Worm (Caenorhabditis elegans) whole organism, mixed stage, embryonic: ENCODE results near the gene spn-4.

Experiments
- M03D4.4 ChIP-seq: sonication (generic microtip); optimal IDR thresholded peaks from 2 replicates; lab custom pipeline; 2017; ENCODE audit warnings: mild to moderate bottlenecking, missing genetic modification characterization, missing compliant biosample characterization
- bed-3 ChIP-seq: fragments of 200-800 bp; sonication (Bioruptor generic); optimal IDR thresholded peaks from 3 replicates; lab custom pipeline; 2018; ENCODE audit warnings: mild to moderate bottlenecking, missing genetic modification characterization, moderate library complexity, missing compliant biosample characterization
- ceh-39 ChIP-seq: fragments of 150-350 bp; optimal IDR thresholded peaks from 2 replicates; lab custom pipeline; 2014; ENCODE audit warnings: missing biosample characterization, missing genetic modification characterization
- ceh-43 ChIP-seq: fragments of 200-800 bp; sonication (Bioruptor generic); optimal IDR thresholded peaks from 2 replicates; lab custom pipeline; 2018; ENCODE audit warnings: mild to moderate bottlenecking, missing genetic modification characterization, moderate library complexity, missing compliant biosample characterization
- ceh-83 ChIP-seq: fragments of 200-800 bp; sonication (Bioruptor generic); optimal IDR thresholded peaks from 2 replicates; lab custom pipeline; 2018; ENCODE audit warnings: mild to moderate bottlenecking, missing genetic modification characterization, missing compliant biosample characterization
- ces-1 ChIP-seq: fragments of 150-350 bp; optimal IDR thresholded peaks from 2 replicates; lab custom pipeline; 2014; ENCODE audit warnings: missing biosample characterization, missing genetic modification reagents, missing genetic modification characterization
- cnd-1 ChIP-seq: fragments of 200-800 bp; sonication (Bioruptor generic); optimal IDR thresholded peaks from 2 replicates; lab custom pipeline; 2018; ENCODE audit warnings: mild to moderate bottlenecking, missing genetic modification characterization, missing compliant biosample characterization
- elt-1 ChIP-seq: sonication (generic microtip); optimal IDR thresholded peaks from 2 replicates; lab custom pipeline; 2017; ENCODE audit warnings: missing genetic modification characterization, mild to moderate bottlenecking, missing compliant biosample characterization, antibody characterized with exemption, moderate library complexity, borderline replicate concordance; ENCODE audit not compliant: insufficient read depth
- elt-3 ChIP-seq: fragments of 150-350 bp; optimal IDR thresholded peaks from 2 replicates; lab custom pipeline; 2014; ENCODE audit warnings: missing biosample characterization, missing genetic modification characterization
- flh-1 ChIP-seq: fragments of 200-800 bp; sonication (Bioruptor generic); optimal IDR thresholded peaks from 2 replicates; lab custom pipeline; 2018; ENCODE audit warnings: mild to moderate bottlenecking, missing genetic modification characterization, moderate library complexity, missing compliant biosample characterization
- ham-2 ChIP-seq: fragments of 200-800 bp; sonication (Bioruptor generic); optimal IDR thresholded peaks from 2 replicates; lab custom pipeline; 2018; ENCODE audit warnings: mild to moderate bottlenecking, missing genetic modification characterization, missing compliant biosample characterization
- hlh-1 ChIP-seq: fragments of 150-350 bp; optimal IDR thresholded peaks from 2 replicates; lab custom pipeline; 2014; ENCODE audit warnings: missing biosample characterization, missing genetic modification reagents, missing genetic modification characterization
- lsy-2 ChIP-seq: fragments of 150-350 bp; optimal IDR thresholded peaks from 2 replicates; lab custom pipeline; 2014; ENCODE audit warnings: missing biosample characterization, missing genetic modification characterization
- mab-5 ChIP-seq: fragments of 150-350 bp; optimal IDR thresholded peaks from 2 replicates; lab custom pipeline; 2014; ENCODE audit warnings: missing biosample characterization, missing genetic modification characterization
- mls-2 ChIP-seq: sonication (generic microtip); optimal IDR thresholded peaks from 2 replicates; lab custom pipeline; 2016; ENCODE audit warnings: mild to moderate bottlenecking, missing genetic modification characterization, moderate library complexity, missing compliant biosample characterization
- nhr-12 ChIP-seq: fragments of 150-350 bp; optimal IDR thresholded peaks from 2 replicates; lab custom pipeline; 2014; ENCODE audit warnings: missing biosample characterization, missing genetic modification characterization
- nhr-237 ChIP-seq: fragments of 150-350 bp; optimal IDR thresholded peaks from 2 replicates; lab custom pipeline; 2014; ENCODE audit warnings: missing biosample characterization, missing genetic modification characterization
- sem-2 ChIP-seq: fragments of 200-800 bp; sonication (Bioruptor generic); optimal IDR thresholded peaks from 2 replicates; lab custom pipeline; 2018; ENCODE audit warnings: mild to moderate bottlenecking, missing genetic modification characterization, missing compliant biosample characterization
- snpc-4 ChIP-seq: fragments of 150-350 bp; optimal IDR thresholded peaks from 2 replicates; lab custom pipeline; 2014; ENCODE audit warnings: missing biosample characterization, missing genetic modification characterization
- sptf-1 ChIP-seq: sonication (generic microtip); optimal IDR thresholded peaks from 2 replicates; lab custom pipeline; 2017; ENCODE audit warnings: mild to moderate bottlenecking, missing genetic modification characterization, moderate library complexity, missing compliant biosample characterization
- unc-120 ChIP-seq: sonication (generic microtip); optimal IDR thresholded peaks from 2 replicates; lab custom pipeline; 2017; ENCODE audit warnings: missing genetic modification characterization, missing compliant biosample characterization; ENCODE audit not compliant: poor library complexity, severe bottlenecking
- unc-39 ChIP-seq: fragments of 150-350 bp; optimal IDR thresholded peaks from 2 replicates; lab custom pipeline; 2014; ENCODE audit warnings: missing biosample characterization, missing genetic modification characterization
- unc-62 ChIP-seq: fragments of 150-350 bp; optimal IDR thresholded peaks from 2 replicates; lab custom pipeline; 2014; ENCODE audit warnings: missing biosample characterization, missing genetic modification reagents, missing genetic modification characterization
- zip-8 ChIP-seq: fragments of 150-350 bp; optimal IDR thresholded peaks from 2 replicates; lab custom pipeline; 2014; ENCODE audit warnings: missing biosample characterization, missing genetic modification characterization
- ztf-11 ChIP-seq: fragments of 150-350 bp; optimal IDR thresholded peaks from 2 replicates; lab custom pipeline; 2014; ENCODE audit warnings: missing biosample characterization, missing genetic modification characterization

The spn-4 gene

ce11 chrV:6768452-6768929 is 16.2 kb downstream of the spn-4 start, which contains the start of the genes T25F10.1 and clik-1:
T25F10.1 (plus strand) TSS chrV:6768502.
clik-1 (minus strand) TSS chrV:6768732.
- TF ChIP-seq hlh-1 (tag; lab: Kevin White, UChicago) (peak; percentile 31), unc-120 (tag; lab: Kevin White, UChicago) (peak; percentile 90), nhr-237 (tag; lab: Kevin White, UChicago) (no peak), elt-1 (tag; lab: Kevin White, UChicago) (no peak), unc-62 (peak; percentile 9), flh-1 (GFP tag; lab: Kevin White, UChicago) (no peak), mab-5 (tag; lab: Kevin White, UChicago) (no peak)

ce11 chrV:6767576-6767975 is 17.1 kb downstream of the spn-4 start:
- TF ChIP-seq hlh-1 (tag; lab: Kevin White, UChicago) = peak; percentile 60
- no peak for TF ChIP-seq zip-8 (tag; lab: Kevin White, UChicago)
- no peak for TF ChIP-seq sem-2
- peak; percentile 47 for TF ChIP-seq unc-120 (tag; lab: Kevin White, UChicago)
- TF ChIP-seq M03D4.4 = no peak

- TF ChIP-seq bed-3 (GFP tag; lab: Kevin White, UChicago) (no peak), nhr-237 (tag; lab: Kevin White, UChicago) (no peak), ceh-43 (no peak), unc-39 (tag; lab: Kevin White, UChicago) (no peak), M03D4.4 (no peak), zip-8 (tag; lab: Kevin White, UChicago) (no peak), mab-5 (tag; lab: Kevin White, UChicago) (no peak), snpc-4 (tag; lab: Kevin White, UChicago) (no peak), unc-120 (tag; lab: Kevin White, UChicago) (no peak), ceh-83 (no peak)
Observed at ce11 chrV:6764972-6765371, 19.7 kb downstream of the spn-4 start, which contains the start of gene bbs-8. bbs-8 (minus strand) TSS chrV:6765072.

ce11 chrV:6762361-6762760 is 22.3 kb downstream of the spn-4 start, which contains the start of gene T25F10.4:
T25F10.4 (minus strand) TSS chrV:6762461.
- TF ChIP-seq mls-2 (tag; lab: Kevin White, UChicago) (no peak), elt-3 (no peak), unc-39 (tag; lab: Kevin White, UChicago) (no peak), ceh-83 (no peak), elt-1 (tag; lab: Kevin White, UChicago) (no peak), snpc-4 (tag; lab: Kevin White, UChicago) (no peak), nhr-12 (tag; lab: Kevin White, UChicago) (no peak), sptf-1 (no peak), flh-1 (GFP tag; lab: Kevin White, UChicago) (no peak), nhr-237 (tag; lab: Kevin White, UChicago) (no peak)

ce11 chrV:6758017-6758416 is 26.7 kb downstream of the spn-4 start, which contains the start of gene dbl-1:
dbl-1 (plus strand) TSS chrV:6758135.
- no peak for TF ChIP-seq lsy-2 (tag; lab: Kevin White, UChicago)
- TF ChIP-seq cnd-1 (tag; lab: Kevin White, UChicago) = no peak
- TF ChIP-seq ham-2 (GFP tag; lab: Kevin White, UChicago) = no peak
- TF ChIP-seq hlh-1 (tag; lab: Kevin White, UChicago) = no peak
- no peak for TF ChIP-seq elt-1 (tag; lab: Kevin White, UChicago)
- no peak for TF ChIP-seq mls-2 (tag; lab: Kevin White, UChicago)
- no peak for TF ChIP-seq ces-1
- no peak for TF ChIP-seq ztf-11
- TF ChIP-seq ceh-39 (tag; lab: Kevin White, UChicago) = no peak
- TF ChIP-seq, all 35 proteins: peak for 0

ce11 chrV:6753257-6753656 is 31.4 kb downstream of the spn-4 start:
- TF ChIP-seq hlh-1 (tag; lab: Kevin White, UChicago) (no peak), nhr-12 (tag; lab: Kevin White, UChicago) (no peak), sem-2 (no peak)
- TF ChIP-seq, all 35 proteins: peak for 0
